Worm (Caenorhabditis elegans): ENCODE results near the gene C52E2.3.
"Not testable (repeated sequence)": the region's sequence is repeated elsewhere in the genome, so short reads cannot be mapped to it uniquely, and the experiment has no call there.

C52E2.3 gene

ce11 chrII:1824329-1824728 lies 26.7 kb upstream of the C52E2.3 start, which contains the start of gene math-41:
math-41 (plus strand) TSS chrII:1824629.
- not testable (repeated sequence) for TF ChIP-seq efl-3 (GFP tag; optimal IDR thresholded peaks at IDR 0.05); grh-1 (GFP tag; IDR thresholded peaks at IDR 0.05); swsn-7 (tag; optimal IDR thresholded peaks at IDR 0.05)

- TF ChIP-seq ztf-4 (tag; optimal IDR thresholded peaks at IDR 0.05) (no peak), lin-14 (GFP tag; optimal IDR thresholded peaks at IDR 0.05) (no peak), elt-2 (tag; optimal IDR thresholded peaks at IDR 0.05) (peak; percentile 26), irx-1 (tag; optimal IDR thresholded peaks at IDR 0.05) (no peak), efl-1 (optimal IDR thresholded peaks at IDR 0.05) (no peak), efl-1 (GFP tag; optimal IDR thresholded peaks at IDR 0.05 in 1 of 2) (peak in 1 of 2 experiments; percentile 18), nhr-71 (tag; optimal IDR thresholded peaks at IDR 0.05) (no peak), aly-2 (tag; optimal IDR thresholded peaks at IDR 0.05) (no peak)
Observed at ce11 chrII:1830182-1830682, 20.8 kb upstream of the C52E2.3 start, which contains the start of gene math-40. math-40 (plus strand) TSS chrII:1830632.

- TF ChIP-seq ces-1 (GFP tag; optimal IDR thresholded peaks at IDR 0.05) (no peak), unc-62 (GFP tag; optimal IDR thresholded peaks at IDR 0.05) (no peak), unc-30 (tag; optimal IDR thresholded peaks at IDR 0.05) (no peak), unc-86 (tag; optimal IDR thresholded peaks at IDR 0.05) (no peak), nhr-90 (tag; optimal IDR thresholded peaks at IDR 0.05; ENCODE audit: poor library complexity) (no peak), mef-2 (tag; optimal IDR thresholded peaks at IDR 0.05) (no peak), ceh-82 (tag; optimal IDR thresholded peaks at IDR 0.05) (no peak), pag-3 (tag; optimal IDR thresholded peaks at IDR 0.05; ENCODE audit: borderline replicate concordance, insufficient read depth) (no peak)
Observed at ce11 chrII:1831883-1832388, 19.1 kb upstream of the C52E2.3 start, which contains the start of gene math-39. math-39 (plus strand) TSS chrII:1832338.

- TF ChIP-seq lsy-2 (tag; optimal IDR thresholded peaks at IDR 0.05) (no peak), elt-2 (tag; optimal IDR thresholded peaks at IDR 0.05) (peak; percentile 47)
Observed at ce11 chrII:1836204-1836603, 14.8 kb upstream of the C52E2.3 start, which contains the start of gene T08E11.1. T08E11.1 (plus strand) TSS chrII:1836504.

ce11 chrII:1842894-1843293 lies 8.2 kb upstream of the C52E2.3 start, which contains the start of the genes C52E2.5 and C52E2.4:
C52E2.5 (minus strand) TSS chrII:1842936.
C52E2.4 (plus strand) TSS chrII:1843145.
- TF ChIP-seq efl-1 (optimal IDR thresholded peaks at IDR 0.05) (no peak), efl-1 (GFP tag; optimal IDR thresholded peaks at IDR 0.05 in 1 of 2) (peak in 1 of 2 experiments; percentile 16), dsc-1 (tag; optimal IDR thresholded peaks at IDR 0.05) (no peak), lin-35 (GFP tag; optimal IDR thresholded peaks at IDR 0.05) (peak in 1 of 2 experiments; percentile 34), elt-2 (tag; optimal IDR thresholded peaks at IDR 0.05) (peak; percentile 96), tlp-1 (tag; optimal IDR thresholded peaks at IDR 0.05) (peak; percentile 45), pqm-1 (tag; optimal IDR thresholded peaks at IDR 0.05) (peak; percentile 16), egl-13 (tag; optimal IDR thresholded peaks at IDR 0.05) (peak; percentile 5), pag-3 (tag; optimal IDR thresholded peaks at IDR 0.05; ENCODE audit: borderline replicate concordance, insufficient read depth) (no peak)

- TF ChIP-seq zip-4 (GFP tag; optimal IDR thresholded peaks at IDR 0.05) (no peak), jun-1 (tag; optimal IDR thresholded peaks at IDR 0.05) (no peak), ces-1 (GFP tag; optimal IDR thresholded peaks at IDR 0.05) (no peak), grh-1 (GFP tag; IDR thresholded peaks at IDR 0.05) (no peak), alr-1 (tag; optimal IDR thresholded peaks at IDR 0.05; ENCODE audit: borderline replicate concordance) (no peak), aly-2 (tag; optimal IDR thresholded peaks at IDR 0.05) (no peak), nhr-84 (tag; optimal IDR thresholded peaks at IDR 0.05) (no peak), sup-37 (GFP tag; optimal IDR thresholded peaks at IDR 0.05) (no peak), nhr-12 (tag; optimal IDR thresholded peaks at IDR 0.05) (no peak), efl-3 (GFP tag; optimal IDR thresholded peaks at IDR 0.05) (no peak)
Observed at ce11 chrII:1844552-1844951, 6.5 kb upstream of the C52E2.3 start.

Data from whole organism, L1 larva.